Fruit fly (Drosophila melanogaster) whole organism: Measurements from ENCODE around the gene Spn75F.

Experiments used
- CG8478 ChIP-seq: fragments of >200 bp; optimal IDR thresholded peaks from 2 replicates; lab custom pipeline; 2018; ENCODE audit warnings: inconsistent platforms
- Dll ChIP-seq: fragments of >200 bp; optimal IDR thresholded peaks from 2 replicates; lab custom pipeline; 2017
- pan ChIP-seq: fragments of >200 bp; optimal IDR thresholded peaks from 2 replicates; lab custom pipeline; 2017
- usp ChIP-seq: fragments of >200 bp; optimal IDR thresholded peaks from 2 replicates; lab custom pipeline; 2017; ENCODE audit warnings: missing biosample characterization, missing genetic modification characterization, mixed read lengths

dm6 chr3L:19162586-19163310 lies 33.3 kb upstream of the Spn75F start:
- TF ChIP-seq Dll (lab: Kevin White, UChicago) (no peak), CG8478 (lab: Kevin White, UChicago) (no peak), pan (no peak), usp (no peak)
